Fruit fly (Drosophila melanogaster) whole organism, wandering third instar larva: Measurements from ENCODE around the gene fipi.

Experiments used
- Abd-B ChIP-seq: fragments of >200 bp; optimal IDR thresholded peaks from 2 replicates; lab custom pipeline; 2017; ENCODE audit warnings: missing biosample characterization, missing genetic modification characterization
- CG32264 ChIP-seq: fragments of 200-800 bp; sonication (Bioruptor generic); optimal IDR thresholded peaks from 2 replicates; lab custom pipeline; 2016; ENCODE audit warnings: missing biosample characterization, missing genetic modification characterization
- CG9705 ChIP-seq: fragments of 200-800 bp; sonication (Bioruptor generic); optimal IDR thresholded peaks from 2 replicates; lab custom pipeline; 2018; ENCODE audit warnings: missing biosample characterization, mild to moderate bottlenecking, missing genetic modification characterization
- CrebA ChIP-seq: fragments of 200-800 bp; sonication (Bioruptor generic); optimal IDR thresholded peaks from 2 replicates; lab custom pipeline; 2016; ENCODE audit warnings: missing biosample characterization, mild to moderate bottlenecking, missing genetic modification characterization, borderline replicate concordance
- Dfd ChIP-seq: fragments of >200 bp; optimal IDR thresholded peaks from 2 replicates; lab custom pipeline; 2017; ENCODE audit warnings: missing biosample characterization, missing genetic modification characterization
- Dif ChIP-seq: fragments of 200-275, 200-300 bp; sonication (Bioruptor generic); optimal IDR thresholded peaks from 2 replicates; lab custom pipeline; 2018; ENCODE audit warnings: missing biosample characterization, missing genetic modification characterization; ENCODE audit not compliant: partially characterized antibody
- GATAd ChIP-seq: sonication (Bioruptor generic); optimal IDR thresholded peaks from 2 replicates; lab custom pipeline; 2016; ENCODE audit warnings: missing biosample characterization, missing genetic modification characterization
- HLH106 ChIP-seq: fragments of 200-800 bp; optimal IDR thresholded peaks from 3 replicates; lab custom pipeline; 2019; ENCODE audit warnings: missing biosample characterization, mild to moderate bottlenecking, missing genetic modification characterization, moderate library complexity
- Hnf4 ChIP-seq: fragments of 200-800 bp; sonication (Bioruptor generic); optimal IDR thresholded peaks from 2 replicates; lab custom pipeline; 2016; ENCODE audit warnings: missing biosample characterization, mild to moderate bottlenecking, missing genetic modification characterization
- Hr78 ChIP-seq: fragments of >200 bp; optimal IDR thresholded peaks from 2 replicates; lab custom pipeline; 2017; ENCODE audit warnings: missing biosample characterization, missing genetic modification characterization
- Hr83 ChIP-seq: fragments of 200-300 bp; sonication (Bioruptor generic); optimal IDR thresholded peaks from 2 replicates; lab custom pipeline; 2016; ENCODE audit warnings: missing biosample characterization, mild to moderate bottlenecking, missing genetic modification characterization, moderate library complexity; ENCODE audit not compliant: poor library complexity, severe bottlenecking
- Jra ChIP-seq: sonication (Bioruptor generic); optimal IDR thresholded peaks from 2 replicates; lab custom pipeline; 2016; ENCODE audit warnings: missing biosample characterization, missing genetic modification characterization
- Mio ChIP-seq: sonication (Bioruptor generic); optimal IDR thresholded peaks from 2 replicates; lab custom pipeline; 2016; ENCODE audit warnings: missing biosample characterization, missing genetic modification characterization
- Myc ChIP-seq: fragments of >200 bp; optimal IDR thresholded peaks from 2 replicates; lab custom pipeline; 2017
- N ChIP-seq: fragments of >200 bp; optimal IDR thresholded peaks from 2 replicates; lab custom pipeline; 2018; ENCODE audit warnings: missing biosample characterization, missing external identifiers, missing genetic modification characterization
- OdsH ChIP-seq: fragments of 200-800 bp; sonication (Bioruptor generic); optimal IDR thresholded peaks from 2 replicates; lab custom pipeline; 2016; ENCODE audit warnings: missing biosample characterization, mild to moderate bottlenecking, missing genetic modification characterization
- Rel ChIP-seq, 2 experiments: fragments of 200-800 bp; sonication (Bioruptor generic) in 1 of 2; optimal IDR thresholded peaks; 2 replicates in 1 of 2; 3 replicates in 1 of 2; lab custom pipeline; 2016 to 2019; ENCODE audit warnings: mild to moderate bottlenecking in 2 of 2, missing biosample characterization in 2 of 2, missing genetic modification characterization in 2 of 2, moderate library complexity in 1 of 2
- Sp1 ChIP-seq: fragments of 200-800 bp; sonication (Bioruptor generic); optimal IDR thresholded peaks from 3 replicates; lab custom pipeline; 2019; ENCODE audit warnings: missing biosample characterization, mild to moderate bottlenecking, missing genetic modification characterization, moderate library complexity
- Vsx2 ChIP-seq: fragments of 200-300, 225-300 bp; sonication (Bioruptor generic); optimal IDR thresholded peaks from 2 replicates; lab custom pipeline; 2018; ENCODE audit warnings: missing biosample characterization, missing genetic modification characterization; ENCODE audit not compliant: partially characterized antibody
- br ChIP-seq: fragments of 200-800 bp; sonication (Bioruptor generic); optimal IDR thresholded peaks from 2 replicates; lab custom pipeline; 2016; ENCODE audit warnings: missing biosample characterization, missing genetic modification characterization
- brk ChIP-seq: fragments of 200-800 bp; sonication (Bioruptor generic); optimal IDR thresholded peaks from 2 replicates; lab custom pipeline; 2016; ENCODE audit warnings: missing biosample characterization, mild to moderate bottlenecking, missing genetic modification characterization
- dl ChIP-seq, 2 experiments: fragments of 175-275, 200-275 bp in 1 of 2; fragments of 200-275 bp in 1 of 2; sonication (Bioruptor generic); optimal IDR thresholded peaks; lab custom pipeline; 2018; ENCODE audit warnings: mild to moderate bottlenecking in 2 of 2, missing biosample characterization in 2 of 2, missing genetic modification characterization in 2 of 2, moderate library complexity in 2 of 2; ENCODE audit not compliant: partially characterized antibody in 2 of 2, insufficient read depth in 1 of 2
- dmrt93B ChIP-seq: fragments of 200-800 bp; sonication (Bioruptor generic); optimal IDR thresholded peaks from 2 replicates; lab custom pipeline; 2018; ENCODE audit warnings: missing biosample characterization, mild to moderate bottlenecking, missing genetic modification characterization
- dsf ChIP-seq: sonication (Bioruptor generic); optimal IDR thresholded peaks from 2 replicates; lab custom pipeline; 2016; ENCODE audit warnings: missing biosample characterization, missing genetic modification characterization, borderline replicate concordance
- ey ChIP-seq: fragments of 200-800 bp; sonication (Bioruptor generic); optimal IDR thresholded peaks from 2 replicates; lab custom pipeline; 2016; ENCODE audit warnings: missing biosample characterization, missing genetic modification characterization
- foxo ChIP-seq, 2 experiments: fragments of 200-800 bp; sonication (Bioruptor generic); optimal IDR thresholded peaks; 2 replicates in 1 of 2; 3 replicates in 1 of 2; lab custom pipeline; 2016 to 2017; ENCODE audit warnings: missing biosample characterization in 2 of 2, missing genetic modification characterization in 2 of 2
- fru ChIP-seq: fragments of 200-800 bp; sonication (Bioruptor generic); optimal IDR thresholded peaks from 3 replicates; lab custom pipeline; 2016; ENCODE audit warnings: missing biosample characterization, mild to moderate bottlenecking, missing genetic modification characterization
- h ChIP-seq: fragments of 200-800 bp; sonication (Bioruptor generic); optimal IDR thresholded peaks from 3 replicates; lab custom pipeline; 2016; ENCODE audit warnings: missing biosample characterization, mild to moderate bottlenecking, missing genetic modification characterization
- jim ChIP-seq: fragments of 175-275, 200-325 bp; sonication (Bioruptor generic); optimal IDR thresholded peaks from 2 replicates; lab custom pipeline; 2016; ENCODE audit warnings: missing biosample characterization, mild to moderate bottlenecking, missing genetic modification characterization
- lola ChIP-seq: fragments of >200 bp; optimal IDR thresholded peaks from 2 replicates; lab custom pipeline; 2017; ENCODE audit warnings: missing biosample characterization, missing genetic modification characterization
- pan ChIP-seq: fragments of >200 bp; optimal IDR thresholded peaks from 2 replicates; lab custom pipeline; 2017
- psq ChIP-seq: fragments of 200-800 bp; sonication (Bioruptor generic); optimal IDR thresholded peaks from 3 replicates; lab custom pipeline; 2017; ENCODE audit warnings: missing biosample characterization, mild to moderate bottlenecking, missing genetic modification characterization, moderate library complexity
- rgr ChIP-seq: fragments of 200-800 bp; sonication (Bioruptor generic); optimal IDR thresholded peaks from 3 replicates; lab custom pipeline; 2016; ENCODE audit warnings: missing biosample characterization, mild to moderate bottlenecking, missing genetic modification characterization
- sage ChIP-seq: fragments of 200-800 bp; sonication (Bioruptor generic); optimal IDR thresholded peaks from 2 replicates; lab custom pipeline; 2016; ENCODE audit warnings: missing biosample characterization, mild to moderate bottlenecking, missing genetic modification characterization
- sv ChIP-seq: fragments of 200-800 bp; sonication (Bioruptor generic); optimal IDR thresholded peaks from 3 replicates; lab custom pipeline; 2016; ENCODE audit warnings: missing biosample characterization, missing genetic modification characterization
- tai ChIP-seq: sonication (Bioruptor generic); optimal IDR thresholded peaks from 2 replicates; lab custom pipeline; 2016; ENCODE audit warnings: missing biosample characterization, missing genetic modification characterization
- usp ChIP-seq: fragments of >200 bp; optimal IDR thresholded peaks from 2 replicates; lab custom pipeline; 2017; ENCODE audit warnings: missing biosample characterization, missing genetic modification characterization
- woc ChIP-seq: sonication (Bioruptor generic); optimal IDR thresholded peaks from 2 replicates; lab custom pipeline; 2016; ENCODE audit warnings: missing biosample characterization, mild to moderate bottlenecking, missing genetic modification characterization

The fipi gene

dm6 chr2L:4810697-4811490 is 17.1 kb upstream of the fipi start:
- TF ChIP-seq Dif (GFP tag; lab: Kevin White, UChicago), result no peak
- TF ChIP-seq CrebA (GFP tag; lab: Kevin White, UChicago), result no peak
- no peak for TF ChIP-seq CG32264 (GFP tag; lab: Kevin White, UChicago)
- TF ChIP-seq GATAd (GFP tag; lab: Kevin White, UChicago), result no peak
- peak; percentile 31 for TF ChIP-seq tai (GFP tag; lab: Kevin White, UChicago)
- TF ChIP-seq Mio, result no peak
- TF ChIP-seq woc, result peak; percentile 93
- no peak for TF ChIP-seq dl (GFP tag; optimal IDR thresholded peaks at IDR 0.05; lab: Kevin White, UChicago; ENCODE audit: insufficient read depth in 1 of 2, partially characterized antibody in 2 of 2)
- TF ChIP-seq psq, result peak; percentile 69
- no peak for TF ChIP-seq Myc (lab: Kevin White, UChicago)
- peak; percentile 45 for TF ChIP-seq br
- peak; percentile 57 for TF ChIP-seq rgr (GFP tag; lab: Kevin White, UChicago)
- TF ChIP-seq Sp1 (GFP tag; lab: Kevin White, UChicago), result peak; percentile 82
- peak; percentile 60 for TF ChIP-seq ey (GFP tag; lab: Kevin White, UChicago)
- peak; percentile 51 for TF ChIP-seq sv (GFP tag; lab: Kevin White, UChicago)
- TF ChIP-seq N, result no peak
- no peak for TF ChIP-seq lola (GFP tag; lab: Kevin White, UChicago)
- no peak for TF ChIP-seq usp
- peak; percentile 20 for TF ChIP-seq brk
- TF ChIP-seq dmrt93B (GFP tag; lab: Kevin White, UChicago), result peak; percentile 64
- TF ChIP-seq Vsx2 (GFP tag; lab: Kevin White, UChicago), result no peak
- peak; percentile 62 for TF ChIP-seq fru (GFP tag; lab: Kevin White, UChicago)
- TF ChIP-seq Hnf4 (GFP tag; lab: Kevin White, UChicago), result peak; percentile 49
- no peak for TF ChIP-seq Dfd
- TF ChIP-seq Hr78, result no peak
- peak; percentile 58 for TF ChIP-seq h (GFP tag; lab: Kevin White, UChicago)
- TF ChIP-seq pan, result no peak
- TF ChIP-seq Jra (GFP tag; lab: Kevin White, UChicago), result no peak
- TF ChIP-seq dsf (GFP tag; lab: Kevin White, UChicago), result peak; percentile 5
- no peak for TF ChIP-seq Rel (GFP tag; optimal IDR thresholded peaks at IDR 0.05; lab: Kevin White, UChicago)
- no peak for TF ChIP-seq Rel (tag; optimal IDR thresholded peaks at IDR 0.05; lab: Kevin White, UChicago)
- peak; percentile 68 for TF ChIP-seq OdsH (GFP tag; lab: Kevin White, UChicago)
- peak in 1 of 2 experiments; percentile 70 for TF ChIP-seq foxo (GFP tag; optimal IDR thresholded peaks at IDR 0.05; lab: Kevin White, UChicago)
- TF ChIP-seq Abd-B (GFP tag; lab: Kevin White, UChicago), result no peak
- peak; percentile 60 for TF ChIP-seq CG9705
- TF ChIP-seq sage, result no peak
- peak; percentile 75 for TF ChIP-seq HLH106 (tag; lab: Kevin White, UChicago)
- TF ChIP-seq Hr83 (GFP tag; lab: Kevin White, UChicago), result no peak
- no peak for TF ChIP-seq jim (GFP tag; lab: Kevin White, UChicago)

- TF ChIP-seq Mio (no peak), CrebA (GFP tag; lab: Kevin White, UChicago) (no peak), CG9705 (no peak), dl (GFP tag; optimal IDR thresholded peaks at IDR 0.05; lab: Kevin White, UChicago; ENCODE audit: insufficient read depth in 1 of 2, partially characterized antibody in 2 of 2) (peak in 1 of 2 experiments; percentile 26), GATAd (GFP tag; lab: Kevin White, UChicago) (no peak), Vsx2 (GFP tag; lab: Kevin White, UChicago) (peak; percentile 79), Hr78 (no peak), h (GFP tag; lab: Kevin White, UChicago) (peak; percentile 54), Abd-B (GFP tag; lab: Kevin White, UChicago) (no peak), jim (GFP tag; lab: Kevin White, UChicago) (no peak), br (no peak), OdsH (GFP tag; lab: Kevin White, UChicago) (peak; percentile 42), psq (no peak), sage (peak; percentile 15), rgr (GFP tag; lab: Kevin White, UChicago) (peak; percentile 4), HLH106 (tag; lab: Kevin White, UChicago) (no peak), pan (no peak), dmrt93B (GFP tag; lab: Kevin White, UChicago) (no peak), usp (no peak), dsf (GFP tag; lab: Kevin White, UChicago) (no peak), brk (peak; percentile 46), Hr83 (GFP tag; lab: Kevin White, UChicago) (no peak), sv (GFP tag; lab: Kevin White, UChicago) (no peak), foxo (GFP tag; optimal IDR thresholded peaks at IDR 0.05; lab: Kevin White, UChicago) (no peak), Myc (lab: Kevin White, UChicago) (no peak), CG32264 (GFP tag; lab: Kevin White, UChicago) (no peak), Dif (GFP tag; lab: Kevin White, UChicago) (peak; percentile 73), fru (GFP tag; lab: Kevin White, UChicago) (no peak), lola (GFP tag; lab: Kevin White, UChicago) (no peak), woc (peak; percentile 29), Sp1 (GFP tag; lab: Kevin White, UChicago) (peak; percentile 45), Jra (GFP tag; lab: Kevin White, UChicago) (no peak), ey (GFP tag; lab: Kevin White, UChicago) (peak; percentile 0), Hnf4 (GFP tag; lab: Kevin White, UChicago) (no peak), Rel (GFP tag; optimal IDR thresholded peaks at IDR 0.05; lab: Kevin White, UChicago) (no peak), Rel (tag; optimal IDR thresholded peaks at IDR 0.05; lab: Kevin White, UChicago) (peak; percentile 44), tai (GFP tag; lab: Kevin White, UChicago) (no peak), N (no peak), Dfd (no peak)
Observed at dm6 chr2L:4810044-4810609, 16.3 kb upstream of the fipi start.
